Worm (Caenorhabditis elegans): ENCODE measurements around the gene C01G10.15.

The C01G10.15 gene

DNA sequence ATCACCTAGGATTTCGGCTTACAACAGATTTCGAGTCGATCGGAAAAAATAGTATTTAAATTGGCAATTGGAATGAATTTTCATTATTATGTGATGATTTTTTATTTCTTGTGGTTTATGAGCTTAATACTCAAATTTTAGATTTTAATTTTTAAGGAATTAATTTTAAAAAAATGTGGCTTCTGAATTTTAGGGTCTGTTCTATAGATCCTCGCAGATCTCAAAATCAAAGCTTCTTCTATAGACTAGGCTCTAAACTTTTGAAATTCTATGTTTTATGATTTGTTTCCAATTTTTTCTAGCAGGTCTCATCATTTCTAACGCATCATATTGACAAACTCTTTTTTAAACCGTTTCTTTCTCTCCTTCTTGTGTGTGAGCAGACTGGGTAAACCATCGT is 5.6 kb upstream of the C01G10.15 start, which contains the start of gene txt-12:
txt-12 (plus strand) TSS at position 301 of the 400 bp plus-strand sequence.
- TF ChIP-seq athp-1 (tag; optimal IDR thresholded peaks at IDR 0.05) = no peak
- no peak for TF ChIP-seq mcd-1 (GFP tag; IDR thresholded peaks at IDR 0.05)

ce11 chrV:15090457-15090856 is 3.4 kb upstream of the C01G10.15 start, which contains the start of gene C01G10.17:
Gene C01G10.17, plus strand, starts transcription at chrV:15090757.
- TF ChIP-seq attf-3 (GFP tag; conservative IDR thresholded peaks at IDR 0.05) (no peak), madf-6 (GFP tag; IDR thresholded peaks at IDR 0.05) (no peak), T26A5.8 (tag; optimal IDR thresholded peaks at IDR 0.05) (no peak), D2030.7 (GFP tag; IDR thresholded peaks at IDR 0.05) (no peak), die-1 (tag; optimal IDR thresholded peaks at IDR 0.05) (no peak), rpc-1 (optimal IDR thresholded peaks at IDR 0.05) (no peak), rpc-1 (tag; optimal IDR thresholded peaks at IDR 0.05) (no peak), nhr-27 (tag; optimal IDR thresholded peaks at IDR 0.05) (no peak), let-607 (tag; optimal IDR thresholded peaks at IDR 0.05) (no peak), B0019.2 (GFP tag; conservative IDR thresholded peaks at IDR 0.05) (no peak), F57A8.1 (GFP tag; optimal IDR thresholded peaks at IDR 0.05) (no peak)

- TF ChIP-seq F55B11.4 (tag; optimal IDR thresholded peaks at IDR 0.05; ENCODE audit: borderline replicate concordance, insufficient read depth) = no peak
- no peak for TF ChIP-seq snpc-1.1 (tag; optimal IDR thresholded peaks at IDR 0.05; ENCODE audit: insufficient read depth)
- TF ChIP-seq K12H6.12 (tag; optimal IDR thresholded peaks at IDR 0.05) = no peak
- TF ChIP-seq ztf-22 (GFP tag; optimal IDR thresholded peaks at IDR 0.05) = no peak
- TF ChIP-seq ceh-58 (GFP tag; IDR thresholded peaks at IDR 0.05) = no peak
- no peak for TF ChIP-seq aptf-2 (GFP tag; conservative IDR thresholded peaks at IDR 0.05)
- no peak for TF ChIP-seq unc-130 (GFP tag; optimal IDR thresholded peaks at IDR 0.05)
- no peak for TF ChIP-seq hlh-12 (tag; optimal IDR thresholded peaks at IDR 0.05)
- TF ChIP-seq lin-26 (GFP tag; IDR thresholded peaks at IDR 0.05) = no peak
- no peak for TF ChIP-seq Y95B8A.8 (GFP tag; IDR thresholded peaks at IDR 0.05)
- TF ChIP-seq ztf-18 (tag; optimal IDR thresholded peaks at IDR 0.05) = no peak
- no peak for TF ChIP-seq attf-3 (GFP tag; conservative IDR thresholded peaks at IDR 0.05)
These were observed 2.3 kb upstream of the C01G10.15 start, which contains the start of the genes C01G10.5 and C01G10.4 for ce11 chrV:15089438-15089837. Gene C01G10.5, minus strand, starts transcription at chrV:15089538. Gene C01G10.4, plus strand, starts transcription at chrV:15089740.

DNA sequence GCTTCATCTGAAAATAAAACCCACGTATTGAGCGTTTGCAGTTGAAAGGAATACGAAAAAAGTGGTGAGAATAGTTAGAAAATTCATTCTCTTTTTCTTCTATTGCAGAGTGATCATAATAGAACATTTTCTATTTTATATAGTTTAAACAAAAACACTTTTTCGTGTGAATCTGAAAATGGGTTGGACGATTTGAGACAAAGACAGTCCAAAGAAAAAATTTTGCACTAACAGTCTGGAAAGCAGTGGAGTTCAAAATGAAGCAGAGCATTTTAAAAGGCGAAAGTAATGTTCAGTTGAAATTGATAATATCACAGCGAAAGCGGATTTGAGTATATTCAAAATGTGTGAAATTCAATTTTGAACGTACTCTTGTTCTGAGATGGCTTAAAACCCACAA is 1.5 kb upstream of the C01G10.15 start, which contains the start of gene C01G10.18:
C01G10.18 (minus strand) TSS at position 101 of the 400 bp plus-strand sequence.
- no peak for TF ChIP-seq him-1 (tag; optimal IDR thresholded peaks at IDR 0.05)
- TF ChIP-seq nhr-27 (tag; optimal IDR thresholded peaks at IDR 0.05) = no peak
- TF ChIP-seq die-1 (tag; optimal IDR thresholded peaks at IDR 0.05) = no peak
- TF ChIP-seq C06A6.2 (GFP tag; conservative IDR thresholded peaks at IDR 0.05) = no peak
- no peak for TF ChIP-seq ceh-27 (GFP tag; optimal IDR thresholded peaks at IDR 0.05)
- TF ChIP-seq ccch-3 (GFP tag; optimal IDR thresholded peaks at IDR 0.05) = no peak
- no peak for TF ChIP-seq attf-6 (GFP tag; IDR thresholded peaks at IDR 0.05)
- TF ChIP-seq F39B2.1 (GFP tag; IDR thresholded peaks at IDR 0.05) = no peak
- TF ChIP-seq Y56A3A.18 (GFP tag; IDR thresholded peaks at IDR 0.05) = no peak
- no peak for TF ChIP-seq lin-35 (GFP tag; optimal IDR thresholded peaks at IDR 0.05)
- TF ChIP-seq lsy-27 (tag; optimal IDR thresholded peaks at IDR 0.05; ENCODE audit: borderline replicate concordance, insufficient read depth) = no peak
- TF ChIP-seq F22D6.2 (tag; optimal IDR thresholded peaks at IDR 0.05) = no peak
- TF ChIP-seq sptf-2 (GFP tag; optimal IDR thresholded peaks at IDR 0.05) = no peak

All from whole organism, young adult.